Worm (Caenorhabditis elegans) whole organism, L1 larva: Measurements from ENCODE around the gene egl-27.

ENCODE experiments used
- C04F5.9 ChIP-seq: sonication (generic microtip); optimal IDR thresholded peaks from 2 replicates; lab custom pipeline; 2016; ENCODE audit warnings: missing genetic modification characterization, missing compliant biosample characterization
- C16A3.4 ChIP-seq: fragments of 150-350 bp; optimal IDR thresholded peaks from 2 replicates; lab custom pipeline; 2014; ENCODE audit warnings: missing biosample characterization, missing genetic modification characterization
- F16B12.6 ChIP-seq: fragments of 150-350 bp; optimal IDR thresholded peaks from 2 replicates; lab custom pipeline; 2014; ENCODE audit warnings: missing biosample characterization, missing genetic modification characterization
- Y116A8C.19 ChIP-seq: sonication (generic microtip); optimal IDR thresholded peaks from 2 replicates; lab custom pipeline; 2016; ENCODE audit warnings: missing compliant biosample characterization, missing genetic modification characterization, borderline replicate concordance
- aha-1 ChIP-seq: fragments of 150-350 bp; optimal IDR thresholded peaks from 2 replicates; lab custom pipeline; 2014; ENCODE audit warnings: missing biosample characterization, missing genetic modification characterization
- ama-1 ChIP-seq: fragments of 150-350 bp; optimal IDR thresholded peaks from 2 replicates; lab custom pipeline; 2014
- blmp-1 ChIP-seq: fragments of 150-350 bp; optimal IDR thresholded peaks from 2 replicates; lab custom pipeline; 2014; ENCODE audit warnings: missing biosample characterization, missing genetic modification characterization
- ceh-63 ChIP-seq: fragments of 200-800 bp; sonication (Bioruptor generic); optimal IDR thresholded peaks from 2 replicates; lab custom pipeline; 2018; ENCODE audit warnings: mild to moderate bottlenecking, missing genetic modification characterization, missing compliant biosample characterization
- ceh-8 ChIP-seq: fragments of 200-800 bp; sonication (Bioruptor generic); optimal IDR thresholded peaks from 2 replicates; lab custom pipeline; 2018; ENCODE audit warnings: mild to moderate bottlenecking, missing genetic modification characterization, moderate library complexity, missing compliant biosample characterization
- efl-1 ChIP-seq, 4 experiments: fragments of 150-350 bp; optimal IDR thresholded peaks in 3 of 4; peaks in 1 of 4; 1 replicate in 1 of 4; 2 replicates in 3 of 4; lab custom pipeline; 2014; ENCODE audit warnings: missing biosample characterization in 2 of 4, missing genetic modification characterization in 2 of 4, missing genetic modification reagents in 2 of 4
- efl-3 ChIP-seq: fragments of 200-800 bp; sonication (Bioruptor generic); optimal IDR thresholded peaks from 2 replicates; lab custom pipeline; 2018; ENCODE audit warnings: mild to moderate bottlenecking, missing genetic modification characterization, missing compliant biosample characterization
- egl-13 ChIP-seq: sonication (generic microtip); optimal IDR thresholded peaks from 2 replicates; lab custom pipeline; 2016; ENCODE audit warnings: missing genotype, missing genetic modification reagents, missing genetic modification characterization, missing compliant biosample characterization
- egl-27 ChIP-seq, 2 experiments: fragments of 150-350 bp in 1 of 2; sonication (generic microtip); optimal IDR thresholded peaks; 3 replicates each; lab custom pipeline; 2017 to 2018; ENCODE audit warnings: missing biosample characterization in 2 of 2, missing genetic modification characterization in 2 of 2, missing genetic modification reagents in 2 of 2
- ets-5 ChIP-seq: fragments of 200-800 bp; sonication (Bioruptor generic); IDR thresholded peaks from 2 replicates; pipeline ENCODE4 v1.3.6; 2022; ENCODE audit warnings: missing genetic modification characterization, missing compliant biosample characterization
- fkh-8 ChIP-seq: sonication (generic microtip); optimal IDR thresholded peaks from 2 replicates; lab custom pipeline; 2016; ENCODE audit warnings: mild to moderate bottlenecking, missing genetic modification characterization, missing compliant biosample characterization
- grh-1 ChIP-seq: fragments of 200-800 bp; sonication (Bioruptor generic); IDR thresholded peaks from 2 replicates; pipeline ENCODE4 v1.3.6; 2022; ENCODE audit warnings: missing genetic modification reagents, missing genetic modification characterization, missing compliant biosample characterization
- hlh-17 ChIP-seq: fragments of 200-800 bp; sonication (Bioruptor generic); optimal IDR thresholded peaks from 2 replicates; lab custom pipeline; 2018; ENCODE audit warnings: missing genetic modification characterization, mild to moderate bottlenecking, missing compliant biosample characterization, moderate library complexity, borderline replicate concordance
- hpl-2 ChIP-seq: fragments of 150-350 bp; optimal IDR thresholded peaks from 2 replicates; lab custom pipeline; 2014; ENCODE audit warnings: missing biosample characterization, missing genetic modification reagents, missing genetic modification characterization
- irx-1 ChIP-seq: sonication (generic microtip); optimal IDR thresholded peaks from 2 replicates; lab custom pipeline; 2016; ENCODE audit warnings: missing genetic modification characterization, missing compliant biosample characterization
- jun-1 ChIP-seq: fragments of 150-350 bp; optimal IDR thresholded peaks from 2 replicates; lab custom pipeline; 2014; ENCODE audit warnings: missing biosample characterization, missing genetic modification reagents, missing genetic modification characterization
- lin-13 ChIP-seq: fragments of 150-350 bp; optimal IDR thresholded peaks from 2 replicates; lab custom pipeline; 2014; ENCODE audit warnings: missing biosample characterization, missing genetic modification reagents, missing genetic modification characterization
- lin-15B ChIP-seq: fragments of 150-350 bp; sonication (generic microtip); optimal IDR thresholded peaks from 3 replicates; lab custom pipeline; 2014; ENCODE audit warnings: missing biosample characterization, missing genetic modification characterization
- lin-35 ChIP-seq, 2 experiments: fragments of 150-350 bp; optimal IDR thresholded peaks; 2 replicates each; lab custom pipeline; 2014; ENCODE audit warnings: missing biosample characterization in 2 of 2, missing genetic modification characterization in 2 of 2, missing genetic modification reagents in 2 of 2
- lsy-2 ChIP-seq, 2 experiments: fragments of 150-350 bp; optimal IDR thresholded peaks; 2 replicates each; lab custom pipeline; 2014; ENCODE audit warnings: missing biosample characterization in 2 of 2, missing genetic modification characterization in 2 of 2
- mdl-1 ChIP-seq, 2 experiments: fragments of 150-350 bp; optimal IDR thresholded peaks; 2 replicates each; lab custom pipeline; 2014 to 2017; ENCODE audit warnings: missing biosample characterization in 2 of 2, missing genetic modification characterization in 2 of 2, inconsistent platforms in 1 of 2
- mef-2 ChIP-seq: fragments of 150-350 bp; optimal IDR thresholded peaks from 2 replicates; lab custom pipeline; 2014; ENCODE audit warnings: missing biosample characterization, missing genetic modification characterization
- nhr-11 ChIP-seq: fragments of 150-350 bp; optimal IDR thresholded peaks from 2 replicates; lab custom pipeline; 2014; ENCODE audit warnings: missing biosample characterization, missing genetic modification characterization
- nhr-19 ChIP-seq: fragments of 200-800 bp; sonication (Bioruptor generic); conservative IDR thresholded peaks from 2 replicates; pipeline ENCODE4 v1.3.6; 2022; ENCODE audit warnings: missing genetic modification characterization, missing compliant biosample characterization
- nhr-237 ChIP-seq: fragments of 150-350 bp; optimal IDR thresholded peaks from 2 replicates; lab custom pipeline; 2014; ENCODE audit warnings: missing biosample characterization, missing genetic modification characterization
- nhr-28 ChIP-seq: fragments of 150-350 bp; optimal IDR thresholded peaks from 2 replicates; lab custom pipeline; 2014; ENCODE audit warnings: missing biosample characterization, missing genetic modification characterization
- nhr-77 ChIP-seq: fragments of 150-350 bp; optimal IDR thresholded peaks from 2 replicates; lab custom pipeline; 2014; ENCODE audit warnings: missing biosample characterization, missing genetic modification characterization
- nhr-84 ChIP-seq: sonication (generic microtip); optimal IDR thresholded peaks from 2 replicates; lab custom pipeline; 2017; ENCODE audit warnings: missing biosample characterization, missing genetic modification characterization
- nhr-85 ChIP-seq: sonication (generic microtip); peaks from one replicate; lab custom pipeline; 2016; ENCODE audit warnings: missing genetic modification characterization, inconsistent platforms, missing compliant biosample characterization
- nhr-90 ChIP-seq: sonication (generic microtip); optimal IDR thresholded peaks from 2 replicates; lab custom pipeline; 2016; ENCODE audit warnings: mild to moderate bottlenecking, missing genetic modification characterization, missing compliant biosample characterization; ENCODE audit not compliant: poor library complexity
- skn-1 ChIP-seq: fragments of 150-350 bp; optimal IDR thresholded peaks from 2 replicates; lab custom pipeline; 2014; ENCODE audit warnings: missing biosample characterization, missing genetic modification characterization
- snpc-4 ChIP-seq: fragments of 150-350 bp; optimal IDR thresholded peaks from 2 replicates; lab custom pipeline; 2014; ENCODE audit warnings: missing biosample characterization, missing genetic modification characterization
- sup-37 ChIP-seq: fragments of 200-800 bp; sonication (Bioruptor generic); optimal IDR thresholded peaks from 2 replicates; lab custom pipeline; 2018; ENCODE audit warnings: mild to moderate bottlenecking, missing genetic modification characterization, missing compliant biosample characterization
- swsn-7 ChIP-seq: sonication (generic microtip); optimal IDR thresholded peaks from 2 replicates; lab custom pipeline; 2016; ENCODE audit warnings: missing genetic modification characterization, missing compliant biosample characterization
- tlp-1 ChIP-seq: fragments of 150-350 bp; optimal IDR thresholded peaks from 2 replicates; lab custom pipeline; 2014; ENCODE audit warnings: missing biosample characterization, missing genetic modification characterization
- unc-130 ChIP-seq: fragments of 150-350 bp; optimal IDR thresholded peaks from 2 replicates; lab custom pipeline; 2017; ENCODE audit warnings: missing biosample characterization, missing genetic modification characterization, inconsistent platforms
- unc-30 ChIP-seq: sonication (generic microtip); optimal IDR thresholded peaks from 2 replicates; lab custom pipeline; 2017; ENCODE audit warnings: missing biosample characterization, missing genetic modification characterization
- unc-86 ChIP-seq: sonication (generic microtip); optimal IDR thresholded peaks from 2 replicates; lab custom pipeline; 2016; ENCODE audit warnings: missing genetic modification characterization, missing compliant biosample characterization
- vab-15 ChIP-seq: sonication (generic microtip); optimal IDR thresholded peaks from 2 replicates; lab custom pipeline; 2017; ENCODE audit warnings: missing genotype, mild to moderate bottlenecking, missing genetic modification characterization, missing compliant biosample characterization
- xbp-1 ChIP-seq: sonication (generic microtip); optimal IDR thresholded peaks from 2 replicates; lab custom pipeline; 2016; ENCODE audit warnings: missing genetic modification characterization, missing compliant biosample characterization
- ztf-11 ChIP-seq, 2 experiments: sonication (generic microtip); optimal IDR thresholded peaks; 2 replicates each; lab custom pipeline; 2016 to 2017; ENCODE audit warnings: missing genetic modification characterization in 2 of 2, missing biosample characterization in 1 of 2, missing compliant biosample characterization in 1 of 2
- ztf-4 ChIP-seq: fragments of 150-350 bp; optimal IDR thresholded peaks from 2 replicates; lab custom pipeline; 2014; ENCODE audit warnings: missing biosample characterization, missing genetic modification characterization

egl-27 gene

DNA sequence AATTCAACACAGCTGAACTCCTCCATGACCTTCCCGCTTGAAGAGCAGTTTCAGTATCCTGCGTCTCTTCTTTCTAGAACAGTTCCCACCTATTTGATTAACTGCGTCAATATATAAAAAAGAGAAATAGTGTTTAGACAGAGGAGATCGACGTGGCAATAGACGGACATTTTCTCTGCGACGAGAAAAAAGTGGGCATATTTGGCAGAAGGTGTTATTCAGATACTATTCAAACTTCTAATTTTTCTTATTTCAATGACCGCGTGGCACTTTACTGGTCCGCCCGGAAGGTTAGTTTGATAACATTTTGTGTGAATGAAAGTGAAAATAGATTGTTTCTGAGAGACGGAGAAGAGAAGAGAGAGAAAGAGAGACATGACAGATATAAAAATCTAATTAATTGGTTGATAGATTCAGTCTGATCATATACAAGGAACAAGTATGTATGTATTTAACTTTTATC lies 13.1 kb downstream of the egl-27 start, which contains the start of gene tbc-6 (continued):
- peak; percentile 36 for TF ChIP-seq unc-130 (tag; lab: Kevin White, UChicago)
- TF ChIP-seq vab-15 = peak; percentile 80
- no peak for TF ChIP-seq swsn-7 (tag; lab: Kevin White, UChicago)
- TF ChIP-seq unc-30 (tag; lab: Kevin White, UChicago) = no peak
- TF ChIP-seq tlp-1 = no peak
- TF ChIP-seq ztf-4 = peak; percentile 8
- peak; percentile 97 for TF ChIP-seq nhr-85 (tag; lab: Kevin White, UChicago)
- peak in 1 of 2 experiments; percentile 30 for TF ChIP-seq efl-1 (optimal IDR thresholded peaks at IDR 0.05; lab: Kevin White, UChicago)
- peak in 1 of 2 experiments; percentile 88 for TF ChIP-seq efl-1 (GFP tag; optimal IDR thresholded peaks at IDR 0.05 in 1 of 2; lab: Kevin White, UChicago)
- no peak for TF ChIP-seq skn-1
- peak; percentile 28; the same call in 1 of the 2 replicates for TF ChIP-seq grh-1 (GFP tag; lab: Robert Waterston, UW)
- no peak for TF ChIP-seq jun-1 (tag; lab: Kevin White, UChicago)
- TF ChIP-seq nhr-90 (tag; lab: Kevin White, UChicago) = peak; percentile 57
- no peak for TF ChIP-seq mef-2
- no peak for TF ChIP-seq lin-15B
- no peak for TF ChIP-seq efl-3 (GFP tag; lab: Kevin White, UChicago)
- TF ChIP-seq lsy-2 (tag; optimal IDR thresholded peaks at IDR 0.05; lab: Kevin White, UChicago) = peak; percentile 15 to 64
- no peak for TF ChIP-seq ztf-11 (tag; optimal IDR thresholded peaks at IDR 0.05; lab: Kevin White, UChicago)
- TF ChIP-seq egl-13 (tag; lab: Kevin White, UChicago) = no peak
- no peak for TF ChIP-seq fkh-8 (tag; lab: Kevin White, UChicago)
- no peak for TF ChIP-seq nhr-28 (tag; lab: Kevin White, UChicago)
- TF ChIP-seq xbp-1 (tag; lab: Kevin White, UChicago) = no peak
- TF ChIP-seq lin-13 (GFP tag; lab: Kevin White, UChicago) = peak; percentile 36
- no peak for TF ChIP-seq nhr-11 (tag; lab: Kevin White, UChicago)
- no peak for TF ChIP-seq ets-5 (GFP tag; lab: Robert Waterston, UW)
- peak in 1 of 2 experiments; percentile 23 for TF ChIP-seq mdl-1 (tag; optimal IDR thresholded peaks at IDR 0.05; lab: Kevin White, UChicago)
- no peak for TF ChIP-seq hlh-17
- peak; percentile 19 to 58 for TF ChIP-seq egl-27 (tag; optimal IDR thresholded peaks at IDR 0.05; lab: Kevin White, UChicago)
- no peak for TF ChIP-seq unc-86
- no peak for TF ChIP-seq F16B12.6 (tag; lab: Kevin White, UChicago)
- peak in 1 of 2 experiments; percentile 22 for TF ChIP-seq lin-35 (GFP tag; optimal IDR thresholded peaks at IDR 0.05; lab: Kevin White, UChicago)
- peak; percentile 25 for TF ChIP-seq C16A3.4 (tag; lab: Kevin White, UChicago)
- TF ChIP-seq nhr-19 (GFP tag; lab: Robert Waterston, UW) = peak; percentile 67
- peak; percentile 93 for TF ChIP-seq blmp-1
- no peak for TF ChIP-seq Y116A8C.19 (tag; lab: Kevin White, UChicago)
- no peak for TF ChIP-seq sup-37
- TF ChIP-seq irx-1 = peak; percentile 50
- TF ChIP-seq ceh-63 (GFP tag; lab: Kevin White, UChicago) = no peak
- no peak for TF ChIP-seq snpc-4 (tag; lab: Kevin White, UChicago)
- TF ChIP-seq ama-1 = no peak
- no peak for TF ChIP-seq aha-1 (tag; lab: Kevin White, UChicago)
- no peak for TF ChIP-seq nhr-237 (tag; lab: Kevin White, UChicago)
- TF ChIP-seq nhr-84 (tag; lab: Kevin White, UChicago) = no peak
- no peak for TF ChIP-seq ceh-8 (GFP tag; lab: Kevin White, UChicago)
- TF ChIP-seq hpl-2 (GFP tag; lab: Kevin White, UChicago) = no peak
- no peak for TF ChIP-seq C04F5.9 (tag; lab: Kevin White, UChicago)
- TF ChIP-seq nhr-77 (tag; lab: Kevin White, UChicago) = peak; percentile 17
